Fruit fly (Drosophila melanogaster): ENCODE data around the gene danr.
A peak's percentile ranks its signal among the peaks of the same experiment; 100 is the strongest.

danr gene

dm6 chr3R:25174244-25174643 is 36.4 kb downstream of the danr start (continued):
- TF ChIP-seq dati (GFP tag; IDR thresholded peaks at IDR 0.05) (no peak), E2f1 (GFP tag; IDR thresholded peaks at IDR 0.05) (no peak), CG11560 (tag; IDR thresholded peaks at IDR 0.05) (no peak), otp (GFP tag; IDR thresholded peaks at IDR 0.05) (no peak), mirr (GFP tag; optimal IDR thresholded peaks at IDR 0.05) (no peak), CG11696 (GFP tag; IDR thresholded peaks at IDR 0.05) (no peak), CoRest (tag; optimal IDR thresholded peaks at IDR 0.05) (peak; percentile 24), Gsc (GFP tag; IDR thresholded peaks at IDR 0.05) (no peak), wek (GFP tag; optimal IDR thresholded peaks at IDR 0.05) (no peak), Nf-YA (GFP tag; IDR thresholded peaks at IDR 0.05) (no peak), vvl (GFP tag; IDR thresholded peaks at IDR 0.05) (0 out of 2 replicates have a peak, but pooled peaks have one; percentile 24), stc (GFP tag; IDR thresholded peaks at IDR 0.05) (no peak), Drgx (GFP tag; IDR thresholded peaks at IDR 0.05) (no peak), kay (GFP tag; optimal IDR thresholded peaks at IDR 0.05) (no peak), emc (GFP tag; optimal IDR thresholded peaks at IDR 0.05) (no peak), CG17912 (GFP tag; optimal IDR thresholded peaks at IDR 0.05) (no peak), en (GFP tag; optimal IDR thresholded peaks at IDR 0.05) (no peak), ase (GFP tag; IDR thresholded peaks at IDR 0.05) (no peak), disco-r (GFP tag; optimal IDR thresholded peaks at IDR 0.05) (no peak), Ptx1 (GFP tag; IDR thresholded peaks at IDR 0.05) (no peak), knrl (GFP tag; IDR thresholded peaks at IDR 0.05; ENCODE audit: partially characterized antibody) (no peak), CG4820 (GFP tag; optimal IDR thresholded peaks at IDR 0.05) (peak; percentile 44), ftz-f1 (GFP tag; optimal IDR thresholded peaks at IDR 0.05) (no peak), wor (GFP tag; IDR thresholded peaks at IDR 0.05) (no peak), CG3838 (GFP tag; optimal IDR thresholded peaks at IDR 0.05) (no peak), inv (GFP tag; IDR thresholded peaks at IDR 0.05; ENCODE audit: partially characterized antibody) (no peak), CG9932 (GFP tag; IDR thresholded peaks at IDR 0.05) (no peak), sens-2 (GFP tag; IDR thresholded peaks at IDR 0.05) (no peak), sc (optimal IDR thresholded peaks at IDR 0.05) (no peak), sc (GFP tag; optimal IDR thresholded peaks at IDR 0.05) (no peak), Dll (GFP tag; IDR thresholded peaks at IDR 0.05; ENCODE audit: partially characterized antibody) (no peak), sqz (GFP tag; optimal IDR thresholded peaks at IDR 0.05) (peak; percentile 27), ttk (GFP tag; IDR thresholded peaks at IDR 0.05) (no peak), CG12942 (GFP tag; optimal IDR thresholded peaks at IDR 0.05) (no peak), CG5245 (GFP tag; optimal IDR thresholded peaks at IDR 0.05) (peak; percentile 15), Nf-YB (GFP tag; optimal IDR thresholded peaks at IDR 0.05) (no peak), gce (GFP tag; IDR thresholded peaks at IDR 0.05) (no peak), CG10267 (tag; optimal IDR thresholded peaks at IDR 0.05) (peak; percentile 48), CG11247 (GFP tag; IDR thresholded peaks at IDR 0.05) (no peak), Hey (tag; optimal IDR thresholded peaks at IDR 0.05) (no peak), hth (optimal IDR thresholded peaks at IDR 0.05) (no peak), Deaf1 (tag; optimal IDR thresholded peaks at IDR 0.05) (no peak), CG12744 (GFP tag; optimal IDR thresholded peaks at IDR 0.05) (no peak), abd-A (tag; optimal IDR thresholded peaks at IDR 0.05) (no peak), prd (optimal IDR thresholded peaks at IDR 0.05) (no peak), prd (GFP tag; IDR thresholded peaks at IDR 0.05) (peak; percentile 57), Chrac-16 (GFP tag; optimal IDR thresholded peaks at IDR 0.05) (no peak), E2f2 (GFP tag; IDR thresholded peaks at IDR 0.05) (no peak), CG32772 (GFP tag; IDR thresholded peaks at IDR 0.05) (no peak), jing (GFP tag; optimal IDR thresholded peaks at IDR 0.05) (no peak), twi (tag; optimal IDR thresholded peaks at IDR 0.05) (no peak), HmgZ (tag; optimal IDR thresholded peaks at IDR 0.05) (no peak), CG18476 (GFP tag; optimal IDR thresholded peaks at IDR 0.05) (no peak), Jarid2 (GFP tag; optimal IDR thresholded peaks at IDR 0.05) (no peak)
